Fruit fly (Drosophila melanogaster) whole organism: ENCODE measurements around the gene CG15209.

ENCODE experiments used
- CG8478 ChIP-seq: fragments of >200 bp; optimal IDR thresholded peaks from 2 replicates; lab custom pipeline; 2018; ENCODE audit warnings: inconsistent platforms
- Dll ChIP-seq: fragments of >200 bp; optimal IDR thresholded peaks from 2 replicates; lab custom pipeline; 2017
- EcR ChIP-seq, 2 experiments: fragments of >200 bp; optimal IDR thresholded peaks; 2 replicates each; lab custom pipeline; 2017; ENCODE audit warnings: missing biosample characterization in 2 of 2, missing genetic modification characterization in 2 of 2, missing genetic modification reagents in 2 of 2
- pan ChIP-seq: fragments of >200 bp; optimal IDR thresholded peaks from 2 replicates; lab custom pipeline; 2017
- psq ChIP-seq: fragments of >200 bp; optimal IDR thresholded peaks from 2 replicates; lab custom pipeline; 2017
- usp ChIP-seq: fragments of >200 bp; optimal IDR thresholded peaks from 2 replicates; lab custom pipeline; 2017; ENCODE audit warnings: missing biosample characterization, missing genetic modification characterization, mixed read lengths

CG15209 gene

DNA sequence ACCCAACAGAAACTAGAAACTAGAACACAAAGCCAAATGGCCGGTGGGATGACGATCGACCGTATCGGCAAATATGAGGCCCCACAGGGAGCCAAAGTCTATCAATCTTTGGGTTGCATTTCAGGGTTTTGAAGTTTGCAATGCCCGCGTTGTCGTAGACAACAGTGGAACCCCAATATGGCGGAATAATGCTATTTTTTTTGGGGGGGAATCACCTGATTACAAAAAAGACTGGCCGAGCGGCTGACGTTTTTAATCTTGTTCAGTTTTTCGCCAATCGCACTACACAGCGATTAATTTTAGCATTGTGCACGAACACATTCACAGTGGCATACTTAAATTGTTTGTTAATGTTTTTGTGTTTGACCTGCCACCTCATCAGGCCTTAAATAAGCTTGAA lies 34.4 kb downstream of the CG15209 start:
- TF ChIP-seq CG8478, result no peak
- no peak for TF ChIP-seq EcR (GFP tag; optimal IDR thresholded peaks at IDR 0.05; lab: Kevin White, UChicago)
- no peak for TF ChIP-seq psq
- TF ChIP-seq pan (lab: Kevin White, UChicago), result no peak
- TF ChIP-seq usp (GFP tag; lab: Kevin White, UChicago), result no peak
- TF ChIP-seq Dll (lab: Kevin White, UChicago), result no peak

DNA sequence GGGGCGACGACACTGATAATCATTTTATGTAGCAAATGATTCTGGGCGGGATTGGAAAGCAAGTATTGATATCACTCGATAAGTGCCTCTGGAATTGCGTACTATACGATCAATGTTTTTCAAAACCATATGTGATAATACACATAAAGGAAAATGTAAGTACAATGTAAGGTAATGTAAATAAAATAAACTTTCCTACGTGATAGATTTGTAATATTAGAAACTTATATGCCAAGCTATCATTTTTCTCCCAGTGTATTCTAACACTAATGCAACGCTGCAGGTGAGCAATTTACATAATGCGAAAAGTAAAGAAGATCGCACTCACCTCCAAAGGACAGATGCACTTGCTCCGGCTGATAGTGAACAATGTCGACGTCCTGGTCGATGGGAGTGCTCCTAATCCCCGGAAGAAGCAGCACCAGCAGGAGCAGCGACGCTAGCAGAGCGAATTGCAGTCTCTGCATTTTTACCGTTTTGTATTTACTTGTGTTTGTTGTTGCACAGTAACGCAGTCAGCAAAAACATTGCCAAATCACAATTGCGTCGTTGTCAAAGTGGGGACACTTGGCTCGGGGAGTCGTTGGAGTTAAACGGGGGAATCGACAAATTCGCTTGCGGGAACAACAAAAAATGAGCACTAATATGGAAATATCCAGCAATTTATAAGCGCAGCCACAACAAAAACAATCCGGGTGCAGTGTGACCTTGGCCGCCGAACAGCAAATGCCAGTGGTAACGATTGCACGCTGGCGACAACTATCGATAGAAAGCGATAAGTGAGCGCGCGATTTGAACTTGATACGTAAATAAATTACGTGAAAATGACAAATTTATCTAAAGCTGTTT lies 35.3 kb downstream of the CG15209 start, which contains the start of gene CG1637:
TSS of gene CG1637 (minus strand) at position 807 of the 849 bp plus-strand sequence.
- TF ChIP-seq psq (no peak), usp (GFP tag; lab: Kevin White, UChicago) (no peak), CG8478 (no peak), EcR (GFP tag; optimal IDR thresholded peaks at IDR 0.05; lab: Kevin White, UChicago) (no peak), pan (lab: Kevin White, UChicago) (no peak), Dll (lab: Kevin White, UChicago) (no peak)

DNA sequence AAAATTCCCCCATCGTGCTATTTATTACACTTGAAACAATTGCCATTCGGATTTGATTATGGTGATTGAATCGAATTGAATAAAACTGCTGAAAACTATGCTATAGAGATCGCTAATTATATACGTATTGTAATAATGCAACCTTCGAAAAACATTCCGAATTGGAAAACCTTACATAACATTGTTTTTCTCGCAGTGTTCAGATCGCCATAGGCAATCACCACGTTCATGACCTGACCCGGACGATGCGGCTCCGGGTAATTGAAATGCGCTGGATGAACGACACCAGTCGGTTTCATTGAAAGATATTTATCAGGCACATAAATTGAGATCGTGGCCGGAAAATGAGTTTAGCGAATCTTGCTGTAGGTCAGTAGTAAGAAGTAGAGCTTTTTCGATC lies 40.8 kb downstream of the CG15209 start:
- no peak for TF ChIP-seq usp (GFP tag; lab: Kevin White, UChicago)
- no peak for TF ChIP-seq Dll (lab: Kevin White, UChicago)
- TF ChIP-seq EcR (GFP tag; optimal IDR thresholded peaks at IDR 0.05; lab: Kevin White, UChicago), result no peak

DNA sequence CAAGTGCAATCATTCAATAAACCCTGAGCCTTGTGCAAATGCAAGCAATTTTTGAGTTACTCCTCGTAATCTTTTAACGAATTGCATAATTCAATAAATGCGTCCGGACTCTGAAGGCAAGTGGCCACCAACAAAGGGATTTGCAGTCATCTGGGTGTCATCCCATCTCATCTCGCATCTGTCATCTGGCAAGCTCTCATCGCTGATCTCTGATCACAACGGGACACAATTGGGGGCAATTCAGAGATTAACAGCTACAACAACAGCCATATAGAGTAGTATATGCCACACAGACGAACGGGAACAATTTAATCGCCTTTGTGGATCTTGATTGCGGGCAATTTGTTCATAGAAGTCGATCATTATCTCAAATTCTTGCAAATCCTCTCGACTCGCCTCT lies 41.7 kb downstream of the CG15209 start:
- no peak for TF ChIP-seq psq
- no peak for TF ChIP-seq EcR (GFP tag; optimal IDR thresholded peaks at IDR 0.05; lab: Kevin White, UChicago)
- no peak for TF ChIP-seq usp (GFP tag; lab: Kevin White, UChicago)
- TF ChIP-seq Dll (lab: Kevin White, UChicago), result no peak
- no peak for TF ChIP-seq pan (lab: Kevin White, UChicago)
- TF ChIP-seq CG8478, result no peak

DNA sequence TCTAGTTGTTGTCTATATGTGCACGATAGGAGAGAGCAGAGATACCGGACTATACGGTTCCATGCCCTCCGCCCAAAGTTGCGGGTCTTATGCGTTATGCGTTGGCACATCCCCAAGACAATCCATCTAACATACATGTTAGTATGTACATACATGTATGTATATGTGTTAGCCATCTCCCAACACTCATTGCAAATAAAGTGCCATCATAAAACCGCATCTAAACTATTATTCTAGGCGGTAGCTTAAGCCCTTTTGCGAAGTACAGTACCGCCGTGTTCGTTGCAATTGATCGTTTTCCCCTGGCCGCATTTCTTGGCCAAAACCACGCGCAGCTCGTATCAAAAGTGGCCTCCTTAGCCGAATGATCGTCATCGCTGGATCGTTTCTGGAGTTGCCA lies 44.4 kb downstream of the CG15209 start:
- TF ChIP-seq Dll (lab: Kevin White, UChicago) (no peak), CG8478 (no peak), pan (lab: Kevin White, UChicago) (no peak), usp (GFP tag; lab: Kevin White, UChicago) (no peak), psq (no peak), EcR (GFP tag; optimal IDR thresholded peaks at IDR 0.05; lab: Kevin White, UChicago) (no peak)

DNA sequence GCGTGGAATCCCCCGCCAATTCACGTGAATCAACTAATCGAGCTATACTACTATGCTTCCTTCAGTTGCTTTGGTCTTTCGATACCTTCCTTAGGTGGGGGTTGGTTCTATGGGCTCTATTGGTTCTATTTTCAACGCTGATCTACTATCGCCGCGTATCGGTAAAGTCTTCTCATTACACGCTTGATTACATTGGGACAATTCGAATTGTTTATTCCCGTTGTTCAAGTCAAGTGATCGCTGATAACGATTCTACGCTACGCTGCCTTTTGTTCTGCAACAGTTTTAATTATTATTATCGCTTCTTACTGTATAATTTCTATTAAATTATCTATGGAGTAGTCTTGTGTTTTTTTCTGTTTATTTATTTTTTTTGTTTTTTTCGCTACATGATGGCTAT lies 45.6 kb downstream of the CG15209 start:
- no peak for TF ChIP-seq psq

DNA sequence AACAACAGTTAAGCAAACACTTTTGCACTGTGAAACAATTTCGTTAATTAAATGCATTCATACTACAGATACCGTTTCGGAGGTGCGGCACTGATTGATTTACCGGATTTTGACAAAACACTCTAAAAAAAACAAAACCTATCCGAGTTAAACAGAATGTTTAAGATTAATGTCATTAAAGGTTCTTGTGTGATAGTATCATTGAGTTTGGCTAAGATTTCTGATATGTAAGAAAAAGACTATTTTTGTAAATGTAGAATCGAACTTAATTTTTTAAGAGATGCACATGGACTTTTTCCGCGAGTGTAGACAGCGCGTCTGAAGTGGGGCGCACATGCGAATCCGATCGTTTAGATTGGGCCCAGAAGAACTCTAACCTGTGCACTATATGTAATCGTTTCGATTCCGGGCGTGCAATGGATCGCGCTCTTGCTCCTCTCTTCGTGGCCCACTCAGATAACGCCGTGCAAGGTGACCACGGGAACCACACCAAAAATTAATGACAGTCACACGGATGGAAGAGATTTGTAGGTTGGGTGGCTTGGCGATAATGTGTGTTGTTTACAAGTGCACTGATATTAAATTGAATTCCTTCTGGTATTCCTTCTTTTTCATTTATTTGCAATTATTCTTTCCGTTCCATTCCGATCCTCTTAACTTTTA lies 48.1 kb downstream of the CG15209 start:
- no peak for TF ChIP-seq pan (lab: Kevin White, UChicago)
- no peak for TF ChIP-seq CG8478
- no peak for TF ChIP-seq psq

DNA sequence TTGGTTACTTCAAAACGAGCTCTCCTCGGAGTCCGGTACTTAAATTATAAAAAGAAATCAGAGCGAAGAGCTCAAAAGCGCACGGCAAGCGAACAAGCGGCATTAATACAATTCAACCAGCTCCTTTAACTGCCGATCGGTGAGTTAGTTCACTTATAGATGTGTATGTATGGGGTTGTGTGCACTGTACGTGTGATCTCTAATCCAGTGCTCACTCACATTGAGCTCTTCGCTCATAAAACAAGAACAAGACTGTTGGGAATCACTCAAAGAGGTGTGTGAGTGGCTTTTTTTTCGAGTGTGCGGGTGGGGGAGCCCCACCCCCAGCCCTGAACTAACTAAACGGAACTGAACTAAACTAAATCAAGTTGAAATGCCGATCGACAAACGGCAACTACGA lies 49.1 kb downstream of the CG15209 start, which contains the start of gene Ork1:
TSS of gene Ork1 (minus strand) at position 101 of the 400 bp plus-strand sequence.
- TF ChIP-seq usp (GFP tag; lab: Kevin White, UChicago) (no peak), CG8478 (no peak), psq (no peak), pan (lab: Kevin White, UChicago) (no peak), Dll (lab: Kevin White, UChicago) (no peak), EcR (GFP tag; optimal IDR thresholded peaks at IDR 0.05; lab: Kevin White, UChicago) (no peak)
